Worm (Caenorhabditis elegans): ENCODE measurements around the gene T24B8.7.
A peak's percentile ranks its signal among the peaks of the same experiment; 100 is the strongest.

Gene T24B8.7

DNA sequence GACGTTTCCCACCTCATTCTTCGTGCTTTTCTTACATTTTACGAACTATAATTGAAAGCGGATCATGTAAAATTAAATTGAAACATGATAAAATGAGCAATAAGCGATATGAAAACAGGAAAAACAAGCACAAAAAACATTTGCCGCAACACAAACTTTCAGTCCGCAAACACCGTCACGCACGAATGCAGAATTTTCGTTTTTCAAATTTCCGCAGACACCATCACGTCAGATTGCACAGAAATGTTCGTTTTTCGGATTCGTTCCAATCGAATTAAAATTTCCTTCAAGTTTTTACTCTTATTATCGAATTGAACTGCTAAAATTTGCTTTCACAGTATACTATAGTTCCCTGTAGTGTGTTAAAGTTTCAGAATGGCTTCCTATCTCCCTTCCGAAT, 1.1 kb upstream of the T24B8.7 start, which contains the start of gene chmp-7:
TSS of gene chmp-7 (plus strand) at position 369 of the 400 bp plus-strand sequence.
- TF ChIP-seq lin-11 (tag; optimal IDR thresholded peaks at IDR 0.05) (peak; percentile 87), lin-39 (tag; optimal IDR thresholded peaks at IDR 0.05) (no peak), ceh-16 (tag; optimal IDR thresholded peaks at IDR 0.05) (peak; percentile 29), ztf-1 (GFP tag; conservative IDR thresholded peaks at IDR 0.05) (no peak), blmp-1 (tag; optimal IDR thresholded peaks at IDR 0.05; ENCODE audit: insufficient read depth) (peak; percentile 60), zag-1 (tag; optimal IDR thresholded peaks at IDR 0.05) (peak; percentile 66), unc-55 (GFP tag; optimal IDR thresholded peaks at IDR 0.05) (peak; percentile 95), nhr-6 (tag; optimal IDR thresholded peaks at IDR 0.05) (peak; percentile 68), elt-3 (tag; optimal IDR thresholded peaks at IDR 0.05) (no peak), ama-1 (optimal IDR thresholded peaks at IDR 0.05) (peak; percentile 50), aly-2 (tag; optimal IDR thresholded peaks at IDR 0.05) (no peak), fos-1 (tag; optimal IDR thresholded peaks at IDR 0.05) (peak; percentile 84), snpc-4 (tag; optimal IDR thresholded peaks at IDR 0.05) (peak; percentile 66), nhr-129 (tag; optimal IDR thresholded peaks at IDR 0.05) (peak; percentile 95), alr-1 (tag; optimal IDR thresholded peaks at IDR 0.05) (no peak), peb-1 (tag; optimal IDR thresholded peaks at IDR 0.05) (no peak), lin-13 (GFP tag; optimal IDR thresholded peaks at IDR 0.05) (no peak), egl-27 (tag; optimal IDR thresholded peaks at IDR 0.05) (peak; percentile 50), sem-4 (tag; optimal IDR thresholded peaks at IDR 0.05) (peak; percentile 85), ceh-82 (tag; optimal IDR thresholded peaks at IDR 0.05) (no peak), unc-62 (GFP tag; optimal IDR thresholded peaks at IDR 0.05) (peak; percentile 20), crh-2 (tag; optimal IDR thresholded peaks at IDR 0.05) (peak; percentile 94), dmd-4 (tag; optimal IDR thresholded peaks at IDR 0.05) (no peak), nhr-11 (tag; optimal IDR thresholded peaks at IDR 0.05) (peak; percentile 32), unc-39 (tag; optimal IDR thresholded peaks at IDR 0.05) (no peak), mab-5 (tag; optimal IDR thresholded peaks at IDR 0.05) (peak; percentile 82), sma-3 (GFP tag; optimal IDR thresholded peaks at IDR 0.05) (peak; percentile 79), nhr-10 (tag; optimal IDR thresholded peaks at IDR 0.05) (peak; percentile 33), F13H6.1 (tag; optimal IDR thresholded peaks at IDR 0.05) (no peak), ztf-4 (tag; optimal IDR thresholded peaks at IDR 0.05) (no peak), nhr-23 (tag; optimal IDR thresholded peaks at IDR 0.05) (no peak), nhr-21 (tag; optimal IDR thresholded peaks at IDR 0.05) (peak; percentile 63), R02D3.7 (tag; optimal IDR thresholded peaks at IDR 0.05) (no peak), elt-1 (tag; optimal IDR thresholded peaks at IDR 0.05) (no peak), nhr-77 (tag; optimal IDR thresholded peaks at IDR 0.05) (no peak), nhr-237 (tag; optimal IDR thresholded peaks at IDR 0.05) (no peak), ztf-11 (tag; optimal IDR thresholded peaks at IDR 0.05) (no peak), sma-9 (GFP tag; optimal IDR thresholded peaks at IDR 0.05) (peak; percentile 76), sma-9 (tag; optimal IDR thresholded peaks at IDR 0.05) (no peak), nhr-12 (tag; optimal IDR thresholded peaks at IDR 0.05) (no peak), mbf-1 (tag; optimal IDR thresholded peaks at IDR 0.05) (no peak), Y55F3AM.14 (GFP tag; optimal IDR thresholded peaks at IDR 0.05) (no peak), C34F6.9 (tag; optimal IDR thresholded peaks at IDR 0.05) (peak; percentile 98), mdl-1 (tag; optimal IDR thresholded peaks at IDR 0.05) (peak in 1 of 2 experiments; percentile 9), nhr-25 (tag; optimal IDR thresholded peaks at IDR 0.05) (no peak), gmeb-1 (tag; optimal IDR thresholded peaks at IDR 0.05) (peak; percentile 88), skn-1 (tag; optimal IDR thresholded peaks at IDR 0.05) (peak; percentile 59), lsy-2 (tag; optimal IDR thresholded peaks at IDR 0.05) (peak; percentile 79 to 92), ZK546.5 (tag; optimal IDR thresholded peaks at IDR 0.05) (no peak)

All from whole organism, L2 larva.